Worm (Caenorhabditis elegans) whole organism, L2 larva: ENCODE results near the gene C48B4.12.

Experiments
- F13H6.1 ChIP-seq: sonication (generic microtip); optimal IDR thresholded peaks from 2 replicates; lab custom pipeline; 2016; ENCODE audit warnings: missing genetic modification characterization, missing compliant biosample characterization
- ZK546.5 ChIP-seq: sonication (generic microtip); optimal IDR thresholded peaks from 2 replicates; lab custom pipeline; 2017; ENCODE audit warnings: missing biosample characterization, missing genetic modification characterization
- egl-27 ChIP-seq: sonication (generic microtip); optimal IDR thresholded peaks from 3 replicates; lab custom pipeline; 2017; ENCODE audit warnings: missing biosample characterization, missing genetic modification reagents, missing genetic modification characterization
- elt-3 ChIP-seq: sonication (generic microtip); optimal IDR thresholded peaks from 2 replicates; lab custom pipeline; 2017; ENCODE audit warnings: missing biosample characterization, missing genetic modification characterization
- fos-1 ChIP-seq: fragments of 150-350 bp; optimal IDR thresholded peaks from 2 replicates; lab custom pipeline; 2014; ENCODE audit warnings: missing biosample characterization, missing genetic modification characterization
- lsy-2 ChIP-seq, 2 experiments: fragments of 150-350 bp in 1 of 2; sonication (generic microtip) in 1 of 2; optimal IDR thresholded peaks; 2 replicates each; lab custom pipeline; 2014 to 2017; ENCODE audit warnings: missing biosample characterization in 2 of 2, missing genetic modification characterization in 2 of 2
- nhr-11 ChIP-seq: fragments of 150-350 bp; optimal IDR thresholded peaks from 2 replicates; lab custom pipeline; 2014; ENCODE audit warnings: missing biosample characterization, missing genetic modification characterization
- nhr-25 ChIP-seq: fragments of 150-350 bp; sonication (generic microtip); optimal IDR thresholded peaks from 3 replicates; lab custom pipeline; 2014; ENCODE audit warnings: missing biosample characterization, missing genetic modification characterization
- nhr-77 ChIP-seq: fragments of 150-350 bp; optimal IDR thresholded peaks from 2 replicates; lab custom pipeline; 2014; ENCODE audit warnings: missing biosample characterization, missing genetic modification characterization
- snpc-4 ChIP-seq: fragments of 150-350 bp; optimal IDR thresholded peaks from 2 replicates; lab custom pipeline; 2014; ENCODE audit warnings: missing biosample characterization, missing genetic modification characterization
- unc-62 ChIP-seq: fragments of 150-350 bp; optimal IDR thresholded peaks from 2 replicates; lab custom pipeline; 2014; ENCODE audit warnings: missing biosample characterization, missing genetic modification reagents, missing genetic modification characterization

- TF ChIP-seq F13H6.1 (tag; lab: Kevin White, UChicago) (peak; percentile 64), snpc-4 (tag; lab: Kevin White, UChicago) (peak; percentile 39), nhr-11 (tag; lab: Kevin White, UChicago) (no peak), elt-3 (tag; lab: Kevin White, UChicago) (no peak), egl-27 (tag; lab: Kevin White, UChicago) (no peak), nhr-77 (no peak), nhr-25 (peak; percentile 88), fos-1 (tag; lab: Kevin White, UChicago) (peak; percentile 50), ZK546.5 (tag; lab: Kevin White, UChicago) (peak; percentile 26), lsy-2 (tag; optimal IDR thresholded peaks at IDR 0.05; lab: Kevin White, UChicago) (peak; percentile 61 to 92), unc-62 (GFP tag; lab: Kevin White, UChicago) (no peak)
Measured at ce11 chrIII:9631117-9631655, 34.0 kb downstream of the C48B4.12 start, which contains the start of gene ubc-7.
